Worm (Caenorhabditis elegans): ENCODE results near the gene josd-1.

DNA sequence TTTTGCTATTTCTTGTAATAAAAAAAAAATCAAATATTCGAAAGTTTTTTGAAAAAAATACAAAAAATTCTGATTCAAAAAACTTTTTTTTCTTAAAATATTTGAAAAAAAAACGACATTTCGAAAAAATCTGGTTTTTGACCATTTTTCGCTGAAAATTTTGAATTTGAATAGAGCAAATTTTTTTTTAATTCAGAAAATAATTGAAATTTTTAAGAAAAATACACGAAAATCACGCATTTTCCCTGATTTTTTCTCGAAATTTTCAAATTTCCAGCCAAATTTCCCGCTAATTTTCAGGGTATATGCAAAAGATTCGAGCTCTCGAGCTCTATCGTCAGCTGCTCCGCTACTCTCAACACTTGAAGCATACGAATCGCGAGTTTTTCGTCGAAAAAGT lies 9.7 kb upstream of the josd-1 start, which contains the start of gene Y71H2AM.1:
- no peak for TF ChIP-seq daf-8 (GFP tag; IDR thresholded peaks at IDR 0.05)
- TF ChIP-seq aly-2 (tag; optimal IDR thresholded peaks at IDR 0.05) = no peak
- no peak for TF ChIP-seq zag-1 (tag; optimal IDR thresholded peaks at IDR 0.05)
- TF ChIP-seq nhr-237 (tag; optimal IDR thresholded peaks at IDR 0.05) = no peak
- no peak for TF ChIP-seq ces-1 (GFP tag; optimal IDR thresholded peaks at IDR 0.05)
- TF ChIP-seq zip-11 (GFP tag; IDR thresholded peaks at IDR 0.05) = no peak
- no peak for TF ChIP-seq sdz-12 (GFP tag; optimal IDR thresholded peaks at IDR 0.05)
